Fruit fly (Drosophila melanogaster): ENCODE measurements around the gene Hel89B.

The Hel89B gene

dm6 chr3R:15984483-15985118 lies 11.5 kb downstream of the Hel89B start (continued):
- TF ChIP-seq CG2202 (tag; optimal IDR thresholded peaks at IDR 0.05) (no peak), h (optimal IDR thresholded peaks at IDR 0.05) (no peak), HLH54F (GFP tag; optimal IDR thresholded peaks at IDR 0.05) (no peak), CG9797 (GFP tag; optimal IDR thresholded peaks at IDR 0.05) (no peak), Bdp1 (GFP tag; optimal IDR thresholded peaks at IDR 0.05) (no peak), CG18599 (GFP tag; optimal IDR thresholded peaks at IDR 0.05) (peak; percentile 55), HLH3B (GFP tag; IDR thresholded peaks at IDR 0.05) (0 out of 2 replicates have a peak, but pooled peaks have one; percentile 31), Lpt (GFP tag; optimal IDR thresholded peaks at IDR 0.05) (no peak), knrl (GFP tag; IDR thresholded peaks at IDR 0.05; ENCODE audit: partially characterized antibody) (no peak), CG1647 (GFP tag; optimal IDR thresholded peaks at IDR 0.05) (no peak), kni (GFP tag; optimal IDR thresholded peaks at IDR 0.05) (no peak), CG17361 (GFP tag; IDR thresholded peaks at IDR 0.05) (peak; percentile 44; the same call in 2 of the 3 replicates), CG18476 (GFP tag; optimal IDR thresholded peaks at IDR 0.05) (peak; percentile 34), sim (GFP tag; IDR thresholded peaks at IDR 0.05) (no peak), Hr51 (GFP tag; optimal IDR thresholded peaks at IDR 0.05) (no peak), Oli (tag; optimal IDR thresholded peaks at IDR 0.05) (peak; percentile 52), Lim3 (GFP tag; IDR thresholded peaks at IDR 0.05) (no peak), odd (GFP tag; optimal IDR thresholded peaks at IDR 0.05) (peak; percentile 4), CG3407 (GFP tag; optimal IDR thresholded peaks at IDR 0.05) (no peak), D (optimal IDR thresholded peaks at IDR 0.05) (no peak), D (GFP tag; optimal IDR thresholded peaks at IDR 0.05) (peak; percentile 12), wek (GFP tag; optimal IDR thresholded peaks at IDR 0.05) (no peak), CG15696 (tag; optimal IDR thresholded peaks at IDR 0.05) (peak; percentile 54), CG15479 (GFP tag; optimal IDR thresholded peaks at IDR 0.05) (peak; percentile 89), sd (tag; optimal IDR thresholded peaks at IDR 0.05) (no peak), CG42726 (GFP tag; IDR thresholded peaks at IDR 0.05; ENCODE audit: partially characterized antibody) (peak; percentile 54; the same call in 1 of the 2 replicates), bab2 (GFP tag; optimal IDR thresholded peaks at IDR 0.05) (no peak), CG31365 (tag; optimal IDR thresholded peaks at IDR 0.05) (no peak), H2.0 (GFP tag; IDR thresholded peaks at IDR 0.05) (0 out of 2 replicates have a peak, but pooled peaks have one; percentile 25), vfl (GFP tag; optimal IDR thresholded peaks at IDR 0.05) (no peak), sna (GFP tag; IDR thresholded peaks at IDR 0.05; ENCODE audit: partially characterized antibody) (no peak), CG3065 (GFP tag; optimal IDR thresholded peaks at IDR 0.05) (no peak), CG13424 (tag; optimal IDR thresholded peaks at IDR 0.05) (peak; percentile 53), insv (GFP tag; optimal IDR thresholded peaks at IDR 0.05) (no peak), NC2α (GFP tag; optimal IDR thresholded peaks at IDR 0.05) (no peak), CG2116 (GFP tag; optimal IDR thresholded peaks at IDR 0.05) (no peak), CG2678 (tag; optimal IDR thresholded peaks at IDR 0.05) (peak; percentile 65), trh (GFP tag; optimal IDR thresholded peaks at IDR 0.05) (no peak), B-H2 (GFP tag; optimal IDR thresholded peaks at IDR 0.05) (no peak), trem (tag; optimal IDR thresholded peaks at IDR 0.05) (peak; percentile 39), CG4424 (GFP tag; optimal IDR thresholded peaks at IDR 0.05) (peak; percentile 42), CG8944 (GFP tag; optimal IDR thresholded peaks at IDR 0.05) (no peak), Lhr (GFP tag; optimal IDR thresholded peaks at IDR 0.05) (no peak), CG13296 (GFP tag; optimal IDR thresholded peaks at IDR 0.05) (no peak), Trl (optimal IDR thresholded peaks at IDR 0.05) (no peak), Trl (GFP tag; optimal IDR thresholded peaks at IDR 0.05) (no peak), CG6175 (GFP tag; IDR thresholded peaks at IDR 0.05) (no peak), hkb (optimal IDR thresholded peaks at IDR 0.05) (no peak), hkb (GFP tag; IDR thresholded peaks at IDR 0.05) (peak; percentile 23; the same call in 1 of the 2 replicates), CG4707 (GFP tag; optimal IDR thresholded peaks at IDR 0.05) (no peak), grn (GFP tag; optimal IDR thresholded peaks at IDR 0.05) (no peak)
